Worm (Caenorhabditis elegans): ENCODE results near the gene W04H10.5.

- TF ChIP-seq elt-3 (tag; optimal IDR thresholded peaks at IDR 0.05) (no peak), unc-62 (GFP tag; optimal IDR thresholded peaks at IDR 0.05) (no peak), fos-1 (tag; optimal IDR thresholded peaks at IDR 0.05) (no peak)
These were observed 28.5 kb upstream of the W04H10.5 start, which contains the start of gene W08F4.7 for ce11 chrII:577632-578031.
